Fruit fly (Drosophila melanogaster) whole organism, embryonic: ENCODE measurements around the gene shams.

Experiments
- B-H1 ChIP-seq: fragments of 200-800 bp; sonication (Bioruptor generic); IDR thresholded peaks from 3 replicates; pipeline ENCODE4 v1.3.6; 2022; ENCODE audit warnings: missing biosample characterization, missing genetic modification characterization
- BEAF-32 ChIP-seq: fragments of 200-800 bp; sonication (Bioruptor generic); optimal IDR thresholded peaks from 3 replicates; lab custom pipeline; 2017; ENCODE audit warnings: missing biosample characterization, missing genetic modification characterization, mild to moderate bottlenecking, moderate library complexity, missing genetic modification reagents
- Bdp1 ChIP-seq: fragments of 200-800 bp; sonication (Bioruptor generic); optimal IDR thresholded peaks from 3 replicates; lab custom pipeline; 2016; ENCODE audit warnings: missing biosample characterization, missing genetic modification characterization
- CG10147 ChIP-seq: fragments of 200-800 bp; sonication (Bioruptor generic); optimal IDR thresholded peaks from 2 replicates; lab custom pipeline; 2019; ENCODE audit warnings: missing biosample characterization, mild to moderate bottlenecking, missing genetic modification characterization, moderate library complexity
- CG10209 ChIP-seq: fragments of 200-800 bp; sonication (Bioruptor generic); optimal IDR thresholded peaks from 3 replicates; lab custom pipeline; 2017; ENCODE audit warnings: missing biosample characterization, mild to moderate bottlenecking, missing genetic modification characterization, missing genetic modification reagents
- CG10267 ChIP-seq: fragments of 200-800 bp; sonication (Bioruptor generic); optimal IDR thresholded peaks from 2 replicates; lab custom pipeline; 2018; ENCODE audit warnings: missing biosample characterization, mild to moderate bottlenecking, missing genetic modification characterization, moderate library complexity
- CG11695 ChIP-seq: fragments of 200-800 bp; sonication (Bioruptor generic); IDR thresholded peaks from 3 replicates; pipeline ENCODE4 v1.3.6; 2022; ENCODE audit warnings: missing biosample characterization, missing genetic modification characterization
- CG12942 ChIP-seq: fragments of 200-800 bp; sonication (Bioruptor generic); optimal IDR thresholded peaks from 3 replicates; lab custom pipeline; 2016; ENCODE audit warnings: missing biosample characterization, missing genetic modification characterization
- CG13894 ChIP-seq: fragments of 200-800 bp; sonication (Bioruptor generic); optimal IDR thresholded peaks from 3 replicates; lab custom pipeline; 2018; ENCODE audit warnings: missing biosample characterization, mild to moderate bottlenecking, missing genetic modification characterization, moderate library complexity
- CG14710 ChIP-seq: fragments of 200-800 bp; sonication (Bioruptor generic); optimal IDR thresholded peaks from 3 replicates; lab custom pipeline; 2019; ENCODE audit warnings: missing biosample characterization, mild to moderate bottlenecking, missing genetic modification characterization, moderate library complexity
- CG15073 ChIP-seq: fragments of 200-800 bp; sonication (Bioruptor generic); optimal IDR thresholded peaks from 2 replicates; lab custom pipeline; 2016; ENCODE audit warnings: missing biosample characterization, missing genetic modification characterization
- CG15514 ChIP-seq: fragments of 200-800 bp; sonication (Bioruptor generic); optimal IDR thresholded peaks from 3 replicates; lab custom pipeline; 2017; ENCODE audit warnings: missing biosample characterization, missing genetic modification characterization, mild to moderate bottlenecking, moderate library complexity, missing genetic modification reagents
- CG15696 ChIP-seq: fragments of 200-800 bp; sonication (Bioruptor generic); optimal IDR thresholded peaks from 2 replicates; lab custom pipeline; 2019; ENCODE audit warnings: missing biosample characterization, mild to moderate bottlenecking, missing genetic modification characterization, moderate library complexity
- CG17186 ChIP-seq: fragments of 200-800 bp; sonication (Bioruptor generic); optimal IDR thresholded peaks from 3 replicates; lab custom pipeline; 2017; ENCODE audit warnings: missing biosample characterization, missing genetic modification reagents, missing genetic modification characterization
- CG17361 ChIP-seq: fragments of 200-800 bp; sonication (Bioruptor generic); IDR thresholded peaks from 3 replicates; pipeline ENCODE4 v1.3.6; 2022; ENCODE audit warnings: missing biosample characterization, missing genetic modification characterization
- CG17568 ChIP-seq: fragments of 200-800 bp; sonication (Bioruptor generic); optimal IDR thresholded peaks from 2 replicates; lab custom pipeline; 2018; ENCODE audit warnings: missing biosample characterization, mild to moderate bottlenecking, missing genetic modification characterization, moderate library complexity
- CG2129 ChIP-seq: fragments of 200-800 bp; sonication (Bioruptor generic); IDR thresholded peaks from 2 replicates; pipeline ENCODE4 v1.3.6; 2022; ENCODE audit warnings: missing biosample characterization, missing genetic modification characterization; ENCODE audit not compliant: partially characterized antibody
- CG30403 ChIP-seq: fragments of 200-800 bp; sonication (Bioruptor generic); optimal IDR thresholded peaks from 3 replicates; lab custom pipeline; 2016; ENCODE audit warnings: missing biosample characterization, missing genetic modification characterization
- CG3065 ChIP-seq: fragments of 200-800 bp; sonication (Bioruptor generic); optimal IDR thresholded peaks from 2 replicates; lab custom pipeline; 2016; ENCODE audit warnings: missing biosample characterization, missing genetic modification characterization
- CG34224 ChIP-seq: fragments of 200-800 bp; sonication (Bioruptor generic); IDR thresholded peaks from 3 replicates; pipeline ENCODE4 v1.3.6; 2022; ENCODE audit warnings: missing biosample characterization, missing genetic modification characterization; ENCODE audit not compliant: partially characterized antibody
- CG34422 ChIP-seq: fragments of 200-800 bp; sonication (Bioruptor generic); IDR thresholded peaks from 3 replicates; pipeline ENCODE4 v1.3.6; 2022; ENCODE audit warnings: missing biosample characterization, missing genetic modification characterization
- CG6765 ChIP-seq: fragments of 200-800 bp; sonication (Bioruptor generic); optimal IDR thresholded peaks from 3 replicates; lab custom pipeline; 2017; ENCODE audit warnings: missing biosample characterization, mild to moderate bottlenecking, missing genetic modification characterization
- CG8281 ChIP-seq: fragments of 200-800 bp; sonication (Bioruptor generic); optimal IDR thresholded peaks from 2 replicates; lab custom pipeline; 2018; ENCODE audit warnings: missing biosample characterization, mild to moderate bottlenecking, missing genetic modification characterization, moderate library complexity
- CoRest ChIP-seq: fragments of 200-800 bp; sonication (Bioruptor generic); optimal IDR thresholded peaks from 3 replicates; lab custom pipeline; 2018; ENCODE audit warnings: missing biosample characterization, mild to moderate bottlenecking, missing genetic modification characterization, moderate library complexity
- Dp ChIP-seq: fragments of 200-800 bp; sonication (Bioruptor generic); optimal IDR thresholded peaks from 2 replicates; lab custom pipeline; 2018; ENCODE audit warnings: missing biosample characterization, mild to moderate bottlenecking, missing genetic modification characterization, moderate library complexity
- ERR ChIP-seq: fragments of 200-800 bp; sonication (Bioruptor generic); optimal IDR thresholded peaks from 2 replicates; lab custom pipeline; 2016; ENCODE audit warnings: missing biosample characterization, missing genetic modification characterization
- Fer2 ChIP-seq: fragments of 200-800 bp; sonication (Bioruptor generic); optimal IDR thresholded peaks from 2 replicates; lab custom pipeline; 2018; ENCODE audit warnings: missing biosample characterization, mild to moderate bottlenecking, missing genetic modification characterization, moderate library complexity
- Fer3 ChIP-seq: fragments of 200-800 bp; sonication (Bioruptor generic); optimal IDR thresholded peaks from 2 replicates; lab custom pipeline; 2018; ENCODE audit warnings: missing biosample characterization, mild to moderate bottlenecking, missing genetic modification characterization, moderate library complexity
- Ravus ChIP-seq: fragments of 200-800 bp; sonication (Bioruptor generic); IDR thresholded peaks from 2 replicates; pipeline ENCODE4 v1.3.6; 2022; ENCODE audit warnings: missing biosample characterization, missing genetic modification characterization
- Rfx ChIP-seq: fragments of 200-800 bp; sonication (Bioruptor generic); IDR thresholded peaks from 2 replicates; pipeline ENCODE4 v1.3.6; 2022; ENCODE audit warnings: missing biosample characterization, missing genetic modification characterization
- Scr ChIP-seq: fragments of 200-800 bp; sonication (Bioruptor generic); IDR thresholded peaks from 2 replicates; pipeline ENCODE4 v1.3.6; 2022; ENCODE audit warnings: missing biosample characterization, missing genetic modification characterization; ENCODE audit not compliant: partially characterized antibody
- Sin3A ChIP-seq: fragments of >200 bp; optimal IDR thresholded peaks from 2 replicates; lab custom pipeline; 2018
- ase ChIP-seq: fragments of 200-800 bp; sonication (Bioruptor generic); IDR thresholded peaks from 3 replicates; pipeline ENCODE4 v1.3.6; 2022; ENCODE audit warnings: missing biosample characterization, missing genetic modification characterization
- bbx ChIP-seq: fragments of 200-800 bp; sonication (Bioruptor generic); IDR thresholded peaks from 2 replicates; pipeline ENCODE4 v1.3.6; 2022; ENCODE audit warnings: missing biosample characterization, missing genetic modification characterization; ENCODE audit not compliant: partially characterized antibody
- bsh ChIP-seq, 2 experiments: fragments of 200-800 bp; sonication (Bioruptor generic); optimal IDR thresholded peaks; 2 replicates each; lab custom pipeline; 2017 to 2018; ENCODE audit warnings: mild to moderate bottlenecking in 2 of 2, missing biosample characterization in 2 of 2, missing genetic modification characterization in 2 of 2, moderate library complexity in 1 of 2
- cad ChIP-seq: fragments of >200 bp; optimal IDR thresholded peaks from 2 replicates; lab custom pipeline; 2017; ENCODE audit warnings: missing biosample characterization, missing genetic modification characterization
- dimm ChIP-seq: fragments of 200-800 bp; sonication (Bioruptor generic); IDR thresholded peaks from 2 replicates; pipeline ENCODE4 v1.3.6; 2022; ENCODE audit warnings: missing biosample characterization, missing genetic modification characterization
- gce ChIP-seq: fragments of 200-800 bp; sonication (Bioruptor generic); IDR thresholded peaks from 3 replicates; pipeline ENCODE4 v1.3.6; 2022; ENCODE audit warnings: missing biosample characterization, missing genetic modification characterization
- jigr1 ChIP-seq: fragments of 200-800 bp; sonication (Bioruptor generic); IDR thresholded peaks from 3 replicates; pipeline ENCODE4 v1.3.6; 2022; ENCODE audit warnings: missing biosample characterization, missing genetic modification characterization
- ken ChIP-seq: fragments of 200-800 bp; sonication (Bioruptor generic); IDR thresholded peaks from 3 replicates; pipeline ENCODE4 v1.3.6; 2022; ENCODE audit warnings: missing biosample characterization, missing genetic modification characterization
- nom ChIP-seq: fragments of 200-800 bp; sonication (Bioruptor generic); optimal IDR thresholded peaks from 2 replicates; lab custom pipeline; 2017; ENCODE audit warnings: missing biosample characterization, missing genetic modification characterization, mild to moderate bottlenecking, moderate library complexity, missing genetic modification reagents
- pan ChIP-seq, 4 experiments: fragments of >200 bp in 3 of 4; fragments of 200-800 bp in 1 of 4; sonication (Bioruptor generic) in 1 of 4; optimal IDR thresholded peaks in 3 of 4; IDR thresholded peaks in 1 of 4; 2 replicates each; pipeline versions ENCODE4 v1.3.6 to Lab custom; 2017 to 2022; ENCODE audit warnings: missing biosample characterization in 2 of 4, missing genetic modification characterization in 2 of 4, mixed read lengths in 1 of 4
- repo ChIP-seq: fragments of 200-800 bp; sonication (Bioruptor generic); optimal IDR thresholded peaks from 2 replicates; lab custom pipeline; 2016; ENCODE audit warnings: missing biosample characterization, missing genetic modification characterization
- ro ChIP-seq: fragments of 200-800 bp; sonication (Bioruptor generic); IDR thresholded peaks from 2 replicates; pipeline ENCODE4 v1.3.6; 2022; ENCODE audit warnings: missing biosample characterization, missing genetic modification characterization
- row ChIP-seq: fragments of 200-800 bp; sonication (Bioruptor generic); IDR thresholded peaks from 3 replicates; pipeline ENCODE4 v1.3.6; 2022; ENCODE audit warnings: missing biosample characterization, missing genetic modification characterization
- seq ChIP-seq: fragments of 200-800 bp; sonication (Bioruptor generic); IDR thresholded peaks from 2 replicates; pipeline ENCODE4 v1.3.6; 2022; ENCODE audit warnings: missing biosample characterization, missing genetic modification characterization
- trem ChIP-seq: fragments of 200-800 bp; optimal IDR thresholded peaks from 3 replicates; lab custom pipeline; 2019; ENCODE audit warnings: missing biosample characterization, mild to moderate bottlenecking, missing genetic modification characterization, moderate library complexity
- zen2 ChIP-seq: fragments of 200-800 bp; sonication (Bioruptor generic); IDR thresholded peaks from 3 replicates; pipeline ENCODE4 v1.3.6; 2022; ENCODE audit warnings: missing biosample characterization, missing genetic modification characterization; ENCODE audit not compliant: partially characterized antibody

Gene shams

dm6 chr3R:25054451-25055188, 19.8 kb downstream of the shams start, which contains the start of gene CG31109 (continued):
- no peak for TF ChIP-seq CG12942 (GFP tag; lab: Kevin White, UChicago)
- TF ChIP-seq CG10267 (tag; lab: Kevin White, UChicago), result peak; percentile 50
- peak; percentile 40; the same call in 1 of the 3 replicates for TF ChIP-seq CG17361
- no peak for TF ChIP-seq jigr1
- no peak for TF ChIP-seq CG6765 (GFP tag; lab: Kevin White, UChicago)
- TF ChIP-seq Fer3, result peak; percentile 10
- no peak for TF ChIP-seq Ravus (GFP tag; lab: Robert Waterston, UW)
- no peak for TF ChIP-seq Bdp1 (GFP tag; lab: Kevin White, UChicago)
- TF ChIP-seq ken (GFP tag; lab: Robert Waterston, UW), result no peak
- no peak for TF ChIP-seq dimm (GFP tag; lab: Robert Waterston, UW)
- TF ChIP-seq CG10147, result peak; percentile 40
- TF ChIP-seq CG34422, result peak; percentile 48; the same call in 1 of the 3 replicates
- no peak for TF ChIP-seq ase (GFP tag; lab: Robert Waterston, UW)
- peak; percentile 62 for TF ChIP-seq CG15514
- TF ChIP-seq trem (tag; lab: Kevin White, UChicago), result peak; percentile 80
- peak; percentile 3 for TF ChIP-seq nom (GFP tag; lab: Kevin White, UChicago)
- no peak for TF ChIP-seq bsh (GFP tag; optimal IDR thresholded peaks at IDR 0.05; lab: Kevin White, UChicago)
- TF ChIP-seq CG11695 (GFP tag; lab: Robert Waterston, UW), result no peak
- TF ChIP-seq Rfx (GFP tag; lab: Robert Waterston, UW), result peak; percentile 51
- TF ChIP-seq CG15073 (GFP tag; lab: Kevin White, UChicago), result no peak
- TF ChIP-seq seq (GFP tag; lab: Robert Waterston, UW), result no peak
- TF ChIP-seq B-H1 (GFP tag; lab: Robert Waterston, UW), result no peak
- peak; percentile 61 for TF ChIP-seq Scr (GFP tag; lab: Robert Waterston, UW)
- no peak for TF ChIP-seq CG17568 (GFP tag; lab: Kevin White, UChicago)
- TF ChIP-seq repo, result no peak
- TF ChIP-seq CoRest, result peak; percentile 29
- no peak for TF ChIP-seq cad (GFP tag; lab: Kevin White, UChicago)
- TF ChIP-seq CG2129 (GFP tag; lab: Robert Waterston, UW), result 0 out of 2 replicates have a peak, but pooled peaks have one; percentile 17
- TF ChIP-seq Fer2 (tag; lab: Kevin White, UChicago), result no peak
- TF ChIP-seq zen2 (GFP tag; lab: Robert Waterston, UW), result no peak
- TF ChIP-seq ERR, result no peak
- TF ChIP-seq Sin3A, result peak; percentile 2
- no peak for TF ChIP-seq CG10209 (GFP tag; lab: Kevin White, UChicago)
- no peak for TF ChIP-seq CG3065
- peak; percentile 42 for TF ChIP-seq CG13894 (tag; lab: Kevin White, UChicago)
- TF ChIP-seq CG15696 (tag; lab: Kevin White, UChicago), result peak; percentile 46
- TF ChIP-seq ro (GFP tag; lab: Robert Waterston, UW), result no peak
- TF ChIP-seq bbx (GFP tag; lab: Robert Waterston, UW), result peak; percentile 57
- TF ChIP-seq CG17186 (GFP tag; lab: Kevin White, UChicago), result no peak
- TF ChIP-seq CG34224 (GFP tag; lab: Robert Waterston, UW), result peak; percentile 49
- TF ChIP-seq CG14710, result peak; percentile 70
- TF ChIP-seq row (GFP tag; lab: Robert Waterston, UW), result peak; percentile 70
- TF ChIP-seq pan (optimal IDR thresholded peaks at IDR 0.05; lab: Kevin White, UChicago), result no peak
- TF ChIP-seq pan (GFP tag; optimal IDR thresholded peaks at IDR 0.05 in 1 of 2, IDR thresholded peaks at IDR 0.05 in 1 of 2), result peak in 1 of 2 experiments; percentile 38
- no peak for TF ChIP-seq CG8281 (tag; lab: Kevin White, UChicago)
- TF ChIP-seq Dp (GFP tag; lab: Kevin White, UChicago), result peak; percentile 73
- no peak for TF ChIP-seq gce (GFP tag; lab: Robert Waterston, UW)
- TF ChIP-seq BEAF-32, result peak; percentile 71
- peak; percentile 18 for TF ChIP-seq CG30403 (GFP tag; lab: Kevin White, UChicago)
